Worm (Caenorhabditis elegans) whole organism, L4 larva: ENCODE results near the gene ZC487.2.
"Not testable (repeated sequence)": the region's sequence is repeated elsewhere in the genome, so short reads cannot be mapped to it uniquely, and the experiment has no call there.

ENCODE experiments used
- D1046.2 ChIP-seq: fragments of 200-800 bp; sonication (Bioruptor generic); IDR thresholded peaks from 2 replicates; pipeline ENCODE4 v1.3.6; 2022; ENCODE audit warnings: missing genetic modification characterization, missing compliant biosample characterization
- F26F4.8 ChIP-seq: fragments of 200-800 bp; sonication (Bioruptor generic); conservative IDR thresholded peaks from 2 replicates; pipeline ENCODE4 v1.3.6; 2022; ENCODE audit warnings: missing genetic modification characterization, missing compliant biosample characterization
- T20F7.1 ChIP-seq: fragments of 200-800 bp; sonication (Bioruptor generic); optimal IDR thresholded peaks from 2 replicates; lab custom pipeline; 2018; ENCODE audit warnings: mild to moderate bottlenecking, missing genetic modification characterization, missing compliant biosample characterization
- Y48G9A.11 ChIP-seq: fragments of 200-800 bp; sonication (Bioruptor generic); IDR thresholded peaks from 2 replicates; pipeline ENCODE4 v1.3.6; 2022; ENCODE audit warnings: missing genetic modification reagents, missing genetic modification characterization, missing compliant biosample characterization
- Y5F2A.4 ChIP-seq: fragments of 200-800 bp; sonication (Bioruptor generic); optimal IDR thresholded peaks from 2 replicates; lab custom pipeline; 2018; ENCODE audit warnings: mild to moderate bottlenecking, missing genetic modification characterization, missing compliant biosample characterization
- ZK337.2 ChIP-seq: fragments of 200-800 bp; sonication (Bioruptor generic); IDR thresholded peaks from 2 replicates; pipeline ENCODE4 v1.3.6; 2022; ENCODE audit warnings: missing genetic modification reagents, missing genetic modification characterization, missing compliant biosample characterization
- aha-1 ChIP-seq: fragments of 150-350 bp; peaks from one replicate; lab custom pipeline; 2014; ENCODE audit warnings: missing biosample characterization, missing genetic modification characterization
- aly-2 ChIP-seq: sonication (generic microtip); optimal IDR thresholded peaks from 2 replicates; lab custom pipeline; 2018; ENCODE audit warnings: missing biosample characterization, missing genetic modification characterization
- ama-1 ChIP-seq: fragments of 150-350 bp; optimal IDR thresholded peaks from 2 replicates; lab custom pipeline; 2014; ENCODE audit warnings: inconsistent platforms, mixed read lengths
- arid-1 ChIP-seq: fragments of 200-800 bp; sonication (Bioruptor generic); conservative IDR thresholded peaks from 2 replicates; pipeline ENCODE4 v1.3.6; 2022; ENCODE audit warnings: missing genetic modification reagents, missing genetic modification characterization, missing compliant biosample characterization
- ceh-28 ChIP-seq: fragments of 150-350 bp; optimal IDR thresholded peaks from 2 replicates; lab custom pipeline; 2014; ENCODE audit warnings: missing biosample characterization, missing genetic modification reagents, missing genetic modification characterization
- ceh-44 ChIP-seq: fragments of 200-800 bp; sonication (Bioruptor generic); IDR thresholded peaks from 2 replicates; pipeline ENCODE4 v1.3.6; 2022; ENCODE audit warnings: missing genetic modification reagents, missing genetic modification characterization, missing compliant biosample characterization
- ceh-62 ChIP-seq: sonication (generic microtip); optimal IDR thresholded peaks from 2 replicates; lab custom pipeline; 2017; ENCODE audit warnings: missing biosample characterization, missing genetic modification characterization
- ctbp-1 ChIP-seq: fragments of 200-800 bp; sonication (Bioruptor generic); IDR thresholded peaks from 2 replicates; pipeline ENCODE4 v1.3.6; 2022; ENCODE audit warnings: missing genetic modification reagents, missing genetic modification characterization, missing compliant biosample characterization
- daf-12 ChIP-seq: fragments of 150-350 bp; optimal IDR thresholded peaks from 2 replicates; lab custom pipeline; 2014; ENCODE audit warnings: missing biosample characterization, missing genetic modification reagents, missing genetic modification characterization
- daf-16 ChIP-seq, 3 experiments: sonication (generic microtip); optimal IDR thresholded peaks; 2 replicates each; lab custom pipeline; 2016 to 2017; ENCODE audit warnings: missing genetic modification characterization in 3 of 3, missing genetic modification reagents in 3 of 3, mild to moderate bottlenecking in 2 of 3, missing compliant biosample characterization in 2 of 3, missing biosample characterization in 1 of 3, moderate library complexity in 1 of 3
- dmd-6 ChIP-seq: fragments of 200-800 bp; sonication (Bioruptor generic); IDR thresholded peaks from 2 replicates; pipeline ENCODE4 v1.3.6; 2022; ENCODE audit warnings: missing genetic modification reagents, missing genetic modification characterization, missing compliant biosample characterization
- dmd-8 ChIP-seq: fragments of 200-800 bp; sonication (Bioruptor generic); IDR thresholded peaks from 2 replicates; pipeline ENCODE4 v1.3.6; 2022; ENCODE audit warnings: missing genetic modification characterization, missing compliant biosample characterization
- dmd-9 ChIP-seq: fragments of 200-800 bp; sonication (Bioruptor generic); IDR thresholded peaks from 2 replicates; pipeline ENCODE4 v1.3.6; 2022; ENCODE audit warnings: missing genetic modification reagents, missing genetic modification characterization, missing compliant biosample characterization
- egl-27 ChIP-seq: sonication (generic microtip); optimal IDR thresholded peaks from 3 replicates; lab custom pipeline; 2017; ENCODE audit warnings: missing biosample characterization, missing genetic modification reagents, missing genetic modification characterization
- egl-43 ChIP-seq: fragments of 200-800 bp; sonication (Bioruptor generic); IDR thresholded peaks from 2 replicates; pipeline ENCODE4 v1.3.6; 2022; ENCODE audit warnings: missing genetic modification reagents, missing genetic modification characterization, missing compliant biosample characterization
- fos-1 ChIP-seq: fragments of 150-350 bp; optimal IDR thresholded peaks from 2 replicates; lab custom pipeline; 2014; ENCODE audit warnings: missing biosample characterization, missing genetic modification characterization
- hlh-11 ChIP-seq: fragments of 200-800 bp; sonication (Bioruptor generic); optimal IDR thresholded peaks from 2 replicates; lab custom pipeline; 2018; ENCODE audit warnings: mild to moderate bottlenecking, missing genetic modification characterization, missing compliant biosample characterization
- hlh-30 ChIP-seq: sonication (generic microtip); optimal IDR thresholded peaks from 2 replicates; lab custom pipeline; 2017; ENCODE audit warnings: antibody characterized with exemption, mild to moderate bottlenecking, missing genetic modification characterization, missing compliant biosample characterization; ENCODE audit not compliant: insufficient read depth
- hmg-1.1 ChIP-seq: fragments of 200-800 bp; sonication (Bioruptor generic); IDR thresholded peaks from 2 replicates; pipeline ENCODE4 v1.3.6; 2022; ENCODE audit warnings: missing genetic modification reagents, missing genetic modification characterization, missing compliant biosample characterization
- lin-39 ChIP-seq: fragments of 150-350 bp; optimal IDR thresholded peaks from 2 replicates; lab custom pipeline; 2014; ENCODE audit warnings: missing biosample characterization, missing genetic modification reagents, missing genetic modification characterization
- lsy-2 ChIP-seq, 2 experiments: fragments of 150-350 bp in 1 of 2; sonication (generic microtip) in 1 of 2; optimal IDR thresholded peaks; 2 replicates each; lab custom pipeline; 2014 to 2017; ENCODE audit warnings: missing biosample characterization in 2 of 2, missing genetic modification characterization in 2 of 2
- mes-2 ChIP-seq: sonication (generic microtip); optimal IDR thresholded peaks from 2 replicates; lab custom pipeline; 2016; ENCODE audit warnings: missing genotype, mild to moderate bottlenecking, missing genetic modification characterization, missing compliant biosample characterization; ENCODE audit not compliant: poor library complexity, severe bottlenecking
- nhr-111 ChIP-seq: fragments of 200-800 bp; sonication (Bioruptor generic); optimal IDR thresholded peaks from 2 replicates; lab custom pipeline; 2018; ENCODE audit warnings: mild to moderate bottlenecking, missing genetic modification characterization, missing compliant biosample characterization
- nhr-25 ChIP-seq: sonication (generic microtip); optimal IDR thresholded peaks from 2 replicates; lab custom pipeline; 2017; ENCODE audit warnings: missing genetic modification characterization, mild to moderate bottlenecking, missing compliant biosample characterization, antibody characterized with exemption, moderate library complexity, borderline replicate concordance; ENCODE audit not compliant: insufficient read depth
- nhr-42 ChIP-seq: fragments of 200-800 bp; sonication (Bioruptor generic); IDR thresholded peaks from 2 replicates; pipeline ENCODE4 v1.3.6; 2022; ENCODE audit warnings: missing genetic modification characterization, missing compliant biosample characterization
- nhr-48 ChIP-seq: sonication (generic microtip); optimal IDR thresholded peaks from 2 replicates; lab custom pipeline; 2016; ENCODE audit warnings: mild to moderate bottlenecking, missing genetic modification characterization, missing compliant biosample characterization
- nhr-77 ChIP-seq: fragments of 150-350 bp; optimal IDR thresholded peaks from 2 replicates; lab custom pipeline; 2014; ENCODE audit warnings: missing biosample characterization, missing genetic modification characterization
- pha-4 ChIP-seq, 2 experiments: fragments of 150-350 bp in 1 of 2; fragments of 200-800 bp in 1 of 2; sonication (Bioruptor generic) in 1 of 2; IDR thresholded peaks in 1 of 2; optimal IDR thresholded peaks in 1 of 2; 2 replicates each; pipeline versions ENCODE4 v1.3.6 to Lab custom; 2014 to 2022; ENCODE audit warnings: missing genetic modification characterization in 2 of 2, missing genetic modification reagents in 2 of 2, missing biosample characterization in 1 of 2, missing compliant biosample characterization in 1 of 2
- pqm-1 ChIP-seq: sonication (generic microtip); optimal IDR thresholded peaks from 2 replicates; lab custom pipeline; 2017; ENCODE audit warnings: missing biosample characterization, missing genetic modification characterization
- saeg-2 ChIP-seq: fragments of 200-800 bp; sonication (Bioruptor generic); IDR thresholded peaks from 2 replicates; pipeline ENCODE4 v1.3.6; 2022; ENCODE audit warnings: missing genetic modification reagents, missing genetic modification characterization, missing compliant biosample characterization
- skn-1 ChIP-seq: fragments of 150-350 bp; optimal IDR thresholded peaks from 2 replicates; lab custom pipeline; 2014; ENCODE audit warnings: missing biosample characterization, missing genetic modification characterization
- tra-1 ChIP-seq: fragments of 200-800 bp; sonication (Bioruptor generic); IDR thresholded peaks from 2 replicates; pipeline ENCODE4 v1.3.6; 2022; ENCODE audit warnings: missing genetic modification reagents, missing genetic modification characterization, missing compliant biosample characterization
- unc-130 ChIP-seq: sonication (generic microtip); optimal IDR thresholded peaks from 2 replicates; lab custom pipeline; 2016; ENCODE audit warnings: missing genetic modification reagents, missing genetic modification characterization, missing compliant biosample characterization
- unc-39 ChIP-seq: sonication (generic microtip); optimal IDR thresholded peaks from 2 replicates; lab custom pipeline; 2017; ENCODE audit warnings: missing biosample characterization, missing genetic modification characterization
- zip-11 ChIP-seq: fragments of 200-800 bp; sonication (Bioruptor generic); IDR thresholded peaks from 2 replicates; pipeline ENCODE4 v1.3.6; 2022; ENCODE audit warnings: missing genetic modification characterization, missing compliant biosample characterization
- ztf-11 ChIP-seq: fragments of 150-350 bp; optimal IDR thresholded peaks from 2 replicates; lab custom pipeline; 2014; ENCODE audit warnings: missing biosample characterization, missing genetic modification characterization

ZC487.2 gene

ce11 chrV:6714858-6715257 lies 7.4 kb downstream of the ZC487.2 start:
- TF ChIP-seq Y48G9A.11 (GFP tag; lab: Robert Waterston, UW) = peak; percentile 95

ce11 chrV:6711071-6711470 lies 11.2 kb downstream of the ZC487.2 start:
- TF ChIP-seq pha-4 (GFP tag; IDR thresholded peaks at IDR 0.05; lab: Robert Waterston, UW) = 0 out of 2 replicates have a peak, but pooled peaks have one; percentile 15
- not testable (repeated sequence) for TF ChIP-seq pha-4 (tag; optimal IDR thresholded peaks at IDR 0.05; lab: Kevin White, UChicago)
- TF ChIP-seq arid-1 = peak; percentile 51
- TF ChIP-seq F26F4.8 (GFP tag; lab: Robert Waterston, UW) = peak; percentile 72; the same call in 1 of the 2 replicates
- peak; percentile 89 for TF ChIP-seq Y48G9A.11 (GFP tag; lab: Robert Waterston, UW)
- peak; percentile 48; the same call in 1 of the 2 replicates for TF ChIP-seq dmd-8 (GFP tag; lab: Robert Waterston, UW)

ce11 chrV:6710462-6710861 lies 11.8 kb downstream of the ZC487.2 start, which contains the start of gene sna-1:
Gene sna-1 (minus strand): TSS chrV:6710679.
- TF ChIP-seq T20F7.1 (GFP tag; lab: Kevin White, UChicago) (peak; percentile 92), ZK337.2 (no peak), Y48G9A.11 (GFP tag; lab: Robert Waterston, UW) (peak; percentile 89)

- TF ChIP-seq ceh-28 (tag; lab: Kevin White, UChicago) = no peak
- TF ChIP-seq ctbp-1 (GFP tag; lab: Robert Waterston, UW) = no peak
- TF ChIP-seq egl-27 (tag; lab: Kevin White, UChicago) = no peak
- TF ChIP-seq hlh-11 (tag; lab: Kevin White, UChicago) = peak; percentile 34
- TF ChIP-seq pqm-1 (tag; lab: Kevin White, UChicago) = no peak
- TF ChIP-seq saeg-2 (GFP tag; lab: Robert Waterston, UW) = no peak
- no peak for TF ChIP-seq nhr-111 (GFP tag; lab: Kevin White, UChicago)
- TF ChIP-seq tra-1 = no peak
- no peak for TF ChIP-seq zip-11 (GFP tag; lab: Robert Waterston, UW)
- TF ChIP-seq dmd-9 (GFP tag; lab: Robert Waterston, UW) = no peak
- peak; percentile 35 for TF ChIP-seq nhr-48 (tag; lab: Kevin White, UChicago)
- TF ChIP-seq aly-2 = no peak
- no peak for TF ChIP-seq nhr-77 (tag; lab: Kevin White, UChicago)
- 0 out of 2 replicates have a peak, but pooled peaks have one; percentile 23 for TF ChIP-seq dmd-6
- TF ChIP-seq skn-1 (tag; lab: Kevin White, UChicago) = no peak
- TF ChIP-seq unc-39 (tag; lab: Kevin White, UChicago) = no peak
- TF ChIP-seq hlh-30 = no peak
- no peak for TF ChIP-seq nhr-42 (GFP tag; lab: Robert Waterston, UW)
- peak; percentile 79 for TF ChIP-seq Y48G9A.11 (GFP tag; lab: Robert Waterston, UW)
- TF ChIP-seq egl-43 = no peak
- TF ChIP-seq D1046.2 (GFP tag; lab: Robert Waterston, UW) = no peak
- TF ChIP-seq F26F4.8 (GFP tag; lab: Robert Waterston, UW) = no peak
- TF ChIP-seq ztf-11 = no peak
- TF ChIP-seq mes-2 (tag; lab: Kevin White, UChicago) = peak; percentile 79
- peak; percentile 85 for TF ChIP-seq T20F7.1 (GFP tag; lab: Kevin White, UChicago)
- TF ChIP-seq unc-130 (GFP tag; lab: Kevin White, UChicago) = peak; percentile 33
- peak in 1 of 2 experiments; percentile 13 for TF ChIP-seq daf-16 (GFP tag; optimal IDR thresholded peaks at IDR 0.05; lab: Kevin White, UChicago)
- TF ChIP-seq daf-16 (tag; optimal IDR thresholded peaks at IDR 0.05; lab: Kevin White, UChicago) = peak; percentile 53
- TF ChIP-seq Y5F2A.4 = no peak
- no peak for TF ChIP-seq ceh-44 (GFP tag; lab: Robert Waterston, UW)
- peak in 1 of 2 experiments; percentile 36 for TF ChIP-seq lsy-2 (tag; optimal IDR thresholded peaks at IDR 0.05; lab: Kevin White, UChicago)
- TF ChIP-seq ceh-62 = no peak
- no peak for TF ChIP-seq aha-1 (tag; lab: Kevin White, UChicago)
- TF ChIP-seq hmg-1.1 (GFP tag; lab: Robert Waterston, UW) = peak; percentile 50; the same call in 1 of the 2 replicates
- no peak for TF ChIP-seq daf-12 (tag; lab: Kevin White, UChicago)
- no peak for TF ChIP-seq lin-39 (tag; lab: Kevin White, UChicago)
- TF ChIP-seq ama-1 (lab: Kevin White, UChicago) = no peak
- no peak for TF ChIP-seq nhr-25 (tag; lab: Kevin White, UChicago)
- TF ChIP-seq fos-1 (tag; lab: Kevin White, UChicago) = no peak
These were observed 13.1 kb downstream of the ZC487.2 start, which contains the start of gene dlst-1 for ce11 chrV:6709050-6709683. Gene dlst-1 (minus strand): TSS chrV:6709101.
